Fruit fly (Drosophila melanogaster) whole organism, embryonic: ENCODE data around the gene CG42486.

ENCODE experiments used
- Adf1 ChIP-seq: fragments of 200-800 bp; sonication (Bioruptor generic); IDR thresholded peaks from 2 replicates; pipeline ENCODE4 v1.3.6; 2022; ENCODE audit warnings: missing biosample characterization, missing genetic modification characterization
- B-H2 ChIP-seq: fragments of 200-800 bp; sonication (Bioruptor generic); optimal IDR thresholded peaks from 2 replicates; lab custom pipeline; 2018; ENCODE audit warnings: missing biosample characterization, mild to moderate bottlenecking, missing genetic modification characterization
- CG11696 ChIP-seq: fragments of 200-800 bp; sonication (Bioruptor generic); IDR thresholded peaks from 2 replicates; pipeline ENCODE4 v1.3.6; 2022; ENCODE audit warnings: missing biosample characterization, missing genetic modification characterization
- CG12104 ChIP-seq: fragments of 200-800 bp; sonication (Bioruptor generic); optimal IDR thresholded peaks from 3 replicates; lab custom pipeline; 2016; ENCODE audit warnings: missing biosample characterization, missing genetic modification characterization
- CG16779 ChIP-seq: fragments of 200-800 bp; sonication (Bioruptor generic); IDR thresholded peaks from 2 replicates; pipeline ENCODE4 v1.3.6; 2022; ENCODE audit warnings: missing biosample characterization, missing genetic modification characterization
- CG17385 ChIP-seq: fragments of 200-800 bp; sonication (Bioruptor generic); optimal IDR thresholded peaks from 3 replicates; lab custom pipeline; 2018; ENCODE audit warnings: missing biosample characterization, mild to moderate bottlenecking, missing genetic modification characterization
- CG18764 ChIP-seq: fragments of 200-800 bp; sonication (Bioruptor generic); optimal IDR thresholded peaks from 3 replicates; lab custom pipeline; 2016; ENCODE audit warnings: missing biosample characterization, missing genetic modification characterization
- CG2678 ChIP-seq: fragments of 200-800 bp; sonication (Bioruptor generic); optimal IDR thresholded peaks from 3 replicates; lab custom pipeline; 2019; ENCODE audit warnings: missing biosample characterization, mild to moderate bottlenecking, missing genetic modification characterization, moderate library complexity
- CG31388 ChIP-seq: fragments of 200-800 bp; sonication (Bioruptor generic); optimal IDR thresholded peaks from 2 replicates; lab custom pipeline; 2016; ENCODE audit warnings: missing biosample characterization, missing genetic modification characterization
- CG34224 ChIP-seq: fragments of 200-800 bp; sonication (Bioruptor generic); IDR thresholded peaks from 3 replicates; pipeline ENCODE4 v1.3.6; 2022; ENCODE audit warnings: missing biosample characterization, missing genetic modification characterization; ENCODE audit not compliant: partially characterized antibody
- CG5953 ChIP-seq: fragments of 200-800 bp; sonication (Bioruptor generic); IDR thresholded peaks from 2 replicates; pipeline ENCODE4 v1.3.6; 2022; ENCODE audit warnings: missing biosample characterization, missing genetic modification characterization
- CG6254 ChIP-seq: fragments of 200-800 bp; sonication (Bioruptor generic); optimal IDR thresholded peaks from 3 replicates; lab custom pipeline; 2017; ENCODE audit warnings: mild to moderate bottlenecking, missing biosample characterization, missing genetic modification reagents, missing genetic modification characterization
- CG6683 ChIP-seq: fragments of 200-800 bp; sonication (Bioruptor generic); optimal IDR thresholded peaks from 2 replicates; lab custom pipeline; 2017; ENCODE audit warnings: missing biosample characterization, mild to moderate bottlenecking, missing genetic modification characterization, missing genetic modification reagents
- CG7372 ChIP-seq: fragments of 200-800 bp; sonication (Bioruptor generic); IDR thresholded peaks from 2 replicates; pipeline ENCODE4 v1.3.6; 2022; ENCODE audit warnings: missing biosample characterization, missing genetic modification characterization
- CG8478 ChIP-seq: fragments of >200 bp; optimal IDR thresholded peaks from 2 replicates; lab custom pipeline; 2018
- Camta ChIP-seq: fragments of 200-800 bp; sonication (Bioruptor generic); optimal IDR thresholded peaks from 2 replicates; lab custom pipeline; 2016; ENCODE audit warnings: missing biosample characterization, missing genetic modification characterization
- Chrac-16 ChIP-seq: fragments of 200-800 bp; sonication (Bioruptor generic); optimal IDR thresholded peaks from 3 replicates; lab custom pipeline; 2016; ENCODE audit warnings: missing biosample characterization, missing genetic modification characterization
- E2f1 ChIP-seq: fragments of 200-800 bp; sonication (Bioruptor generic); IDR thresholded peaks from 2 replicates; pipeline ENCODE4 v1.3.6; 2022; ENCODE audit warnings: missing biosample characterization, missing genetic modification characterization
- Hr51 ChIP-seq, 2 experiments: fragments of 200-800 bp; sonication (Bioruptor generic); optimal IDR thresholded peaks; 2 replicates in 1 of 2; 3 replicates in 1 of 2; lab custom pipeline; 2016 to 2018; ENCODE audit warnings: missing biosample characterization in 2 of 2, missing genetic modification characterization in 2 of 2, mild to moderate bottlenecking in 1 of 2, moderate library complexity in 1 of 2
- Meics ChIP-seq: fragments of 200-800 bp; sonication (Bioruptor generic); optimal IDR thresholded peaks from 2 replicates; lab custom pipeline; 2017; ENCODE audit warnings: missing biosample characterization, mild to moderate bottlenecking, missing genetic modification characterization
- NC2β ChIP-seq: fragments of 200-800 bp; sonication (Bioruptor generic); optimal IDR thresholded peaks from 2 replicates; lab custom pipeline; 2016; ENCODE audit warnings: missing biosample characterization, missing genetic modification characterization
- Nf-YB ChIP-seq: fragments of 200-800 bp; sonication (Bioruptor generic); optimal IDR thresholded peaks from 3 replicates; lab custom pipeline; 2019; ENCODE audit warnings: missing biosample characterization, mild to moderate bottlenecking, missing genetic modification characterization, moderate library complexity
- Opbp ChIP-seq: fragments of 200-800 bp; sonication (Bioruptor generic); IDR thresholded peaks from 3 replicates; pipeline ENCODE4 v1.3.6; 2022; ENCODE audit warnings: missing biosample characterization, missing genetic modification characterization; ENCODE audit not compliant: partially characterized antibody
- Sin3A ChIP-seq: fragments of >200 bp; optimal IDR thresholded peaks from 2 replicates; lab custom pipeline; 2018
- Trl ChIP-seq, 3 experiments: fragments of >200 bp in 2 of 3; fragments of 200-800 bp in 1 of 3; sonication (Bioruptor generic) in 1 of 3; optimal IDR thresholded peaks; 2 replicates in 1 of 3; 3 replicates in 2 of 3; lab custom pipeline; 2016 to 2017; ENCODE audit warnings: missing biosample characterization in 1 of 3, missing genetic modification characterization in 1 of 3
- Xbp1 ChIP-seq: fragments of 200-800 bp; sonication (Bioruptor generic); optimal IDR thresholded peaks from 3 replicates; lab custom pipeline; 2016; ENCODE audit warnings: missing biosample characterization, mild to moderate bottlenecking, missing genetic modification characterization
- amos ChIP-seq: fragments of 200-800 bp; sonication (Bioruptor generic); IDR thresholded peaks from 2 replicates; pipeline ENCODE4 v1.3.6; 2022; ENCODE audit warnings: missing biosample characterization, missing genetic modification characterization; ENCODE audit not compliant: partially characterized antibody
- bbx ChIP-seq: fragments of 200-800 bp; sonication (Bioruptor generic); IDR thresholded peaks from 2 replicates; pipeline ENCODE4 v1.3.6; 2022; ENCODE audit warnings: missing biosample characterization, missing genetic modification characterization; ENCODE audit not compliant: partially characterized antibody
- bcd ChIP-seq: fragments of 200-800 bp; sonication (Bioruptor generic); optimal IDR thresholded peaks from 2 replicates; lab custom pipeline; 2017; ENCODE audit warnings: missing biosample characterization, mild to moderate bottlenecking, missing genetic modification characterization
- br ChIP-seq: fragments of >200 bp; optimal IDR thresholded peaks from 2 replicates; lab custom pipeline; 2017
- en ChIP-seq: fragments of 200-800 bp; sonication (Bioruptor generic); optimal IDR thresholded peaks from 2 replicates; lab custom pipeline; 2016; ENCODE audit warnings: missing biosample characterization, missing genetic modification characterization
- esg ChIP-seq: fragments of 200-800 bp; sonication (Bioruptor generic); conservative IDR thresholded peaks from 2 replicates; pipeline ENCODE4 v1.3.6; 2022; ENCODE audit warnings: missing biosample characterization, missing genetic modification characterization
- eve ChIP-seq, 2 experiments: fragments of >200 bp; optimal IDR thresholded peaks; 2 replicates each; lab custom pipeline; 2017; ENCODE audit warnings: missing biosample characterization in 2 of 2, missing genetic modification characterization in 2 of 2
- gce ChIP-seq: fragments of 200-800 bp; sonication (Bioruptor generic); IDR thresholded peaks from 3 replicates; pipeline ENCODE4 v1.3.6; 2022; ENCODE audit warnings: missing biosample characterization, missing genetic modification characterization
- ind ChIP-seq: fragments of 200-800 bp; sonication (Bioruptor generic); optimal IDR thresholded peaks from 3 replicates; lab custom pipeline; 2016; ENCODE audit warnings: missing biosample characterization, missing genetic modification characterization
- kni ChIP-seq: fragments of 200-800 bp; sonication (Bioruptor generic); optimal IDR thresholded peaks from 3 replicates; lab custom pipeline; 2017; ENCODE audit warnings: mild to moderate bottlenecking, missing biosample characterization, missing genetic modification reagents, missing genetic modification characterization
- lab ChIP-seq: fragments of 200-800 bp; sonication (Bioruptor generic); optimal IDR thresholded peaks from 3 replicates; lab custom pipeline; 2017; ENCODE audit warnings: missing biosample characterization, missing genetic modification characterization, mild to moderate bottlenecking, moderate library complexity, missing genetic modification reagents
- lola ChIP-seq, 3 experiments: fragments of >200 bp in 2 of 3; fragments of 200-800 bp in 1 of 3; sonication (Bioruptor generic) in 1 of 3; optimal IDR thresholded peaks; 2 replicates each; lab custom pipeline; 2017 to 2019; ENCODE audit warnings: missing biosample characterization in 3 of 3, missing genetic modification characterization in 3 of 3, mild to moderate bottlenecking in 1 of 3, moderate library complexity in 1 of 3
- mam ChIP-seq: fragments of 200-800 bp; sonication (Bioruptor generic); optimal IDR thresholded peaks from 3 replicates; lab custom pipeline; 2016; ENCODE audit warnings: missing biosample characterization, missing genetic modification characterization
- nerfin-2 ChIP-seq: fragments of 200-800 bp; sonication (Bioruptor generic); IDR thresholded peaks from 2 replicates; pipeline ENCODE4 v1.3.6; 2022; ENCODE audit warnings: missing biosample characterization, missing genetic modification characterization; ENCODE audit not compliant: partially characterized antibody
- nom ChIP-seq: fragments of 200-800 bp; sonication (Bioruptor generic); optimal IDR thresholded peaks from 2 replicates; lab custom pipeline; 2017; ENCODE audit warnings: missing biosample characterization, missing genetic modification characterization, mild to moderate bottlenecking, moderate library complexity, missing genetic modification reagents
- odd ChIP-seq: fragments of 200-800 bp; sonication (Bioruptor generic); optimal IDR thresholded peaks from 2 replicates; lab custom pipeline; 2017; ENCODE audit warnings: missing biosample characterization, mild to moderate bottlenecking, missing genetic modification characterization
- onecut ChIP-seq: fragments of 200-800 bp; sonication (Bioruptor generic); IDR thresholded peaks from 2 replicates; pipeline ENCODE4 v1.3.6; 2022; ENCODE audit warnings: missing biosample characterization, missing genetic modification characterization
- pan ChIP-seq, 4 experiments: fragments of >200 bp in 3 of 4; fragments of 200-800 bp in 1 of 4; sonication (Bioruptor generic) in 1 of 4; optimal IDR thresholded peaks in 3 of 4; IDR thresholded peaks in 1 of 4; 2 replicates each; pipeline versions ENCODE4 v1.3.6 to Lab custom; 2017 to 2022; ENCODE audit warnings: missing biosample characterization in 2 of 4, missing genetic modification characterization in 2 of 4, mixed read lengths in 1 of 4
- ranshi ChIP-seq: fragments of 200-800 bp; sonication (Bioruptor generic); IDR thresholded peaks from 2 replicates; pipeline ENCODE4 v1.3.6; 2022; ENCODE audit warnings: missing biosample characterization, missing genetic modification characterization
- repo ChIP-seq: fragments of 200-800 bp; sonication (Bioruptor generic); optimal IDR thresholded peaks from 2 replicates; lab custom pipeline; 2016; ENCODE audit warnings: missing biosample characterization, missing genetic modification characterization
- slp2 ChIP-seq: fragments of 200-800 bp; sonication (Bioruptor generic); optimal IDR thresholded peaks from 2 replicates; lab custom pipeline; 2016; ENCODE audit warnings: missing biosample characterization, missing genetic modification characterization
- tap ChIP-seq: fragments of 200-800 bp; optimal IDR thresholded peaks from 3 replicates; lab custom pipeline; 2019; ENCODE audit warnings: missing biosample characterization, mild to moderate bottlenecking, missing genetic modification characterization, moderate library complexity
- unc-4 ChIP-seq: fragments of 200-800 bp; sonication (Bioruptor generic); IDR thresholded peaks from 2 replicates; pipeline ENCODE4 v1.3.6; 2022; ENCODE audit warnings: missing biosample characterization, missing genetic modification characterization; ENCODE audit not compliant: partially characterized antibody

CG42486 gene

DNA sequence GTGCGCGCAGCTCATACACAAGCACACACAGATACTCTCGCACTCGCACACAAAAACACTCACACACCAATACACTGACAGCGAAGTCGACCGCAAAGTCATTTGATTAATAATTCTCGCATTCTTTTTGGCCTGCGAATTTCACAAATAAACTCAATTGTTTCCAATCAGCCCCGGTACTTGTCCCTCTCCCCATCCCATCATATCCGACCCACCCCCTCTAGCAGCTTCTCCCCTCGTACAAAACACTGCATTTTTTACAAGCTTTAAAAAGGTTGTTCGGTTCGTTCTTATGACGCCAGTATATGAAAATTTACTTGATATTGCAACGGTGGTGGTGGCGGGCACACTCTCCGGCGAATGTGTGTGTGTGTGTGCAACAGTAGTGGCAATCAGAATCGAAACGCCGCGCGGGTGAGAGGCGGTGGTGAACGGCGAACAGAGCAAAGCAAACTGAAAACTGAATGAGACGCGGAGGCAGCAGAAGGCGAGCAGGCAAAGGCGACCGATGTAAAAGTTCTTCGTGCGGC, 35.2 kb upstream of the CG42486 start (continued):
- TF ChIP-seq Adf1 = peak; percentile 83
- TF ChIP-seq Opbp (GFP tag; lab: Robert Waterston, UW) = no peak
- peak; percentile 88 for TF ChIP-seq kni
- peak; percentile 85 for TF ChIP-seq CG16779 (GFP tag; lab: Robert Waterston, UW)
- peak; percentile 1 for TF ChIP-seq tap (tag; lab: Kevin White, UChicago)
- peak; percentile 47 for TF ChIP-seq bbx
- peak; percentile 18 for TF ChIP-seq mam (GFP tag; lab: Kevin White, UChicago)
- TF ChIP-seq CG31388 (GFP tag; lab: Kevin White, UChicago) = no peak
- no peak for TF ChIP-seq slp2
- TF ChIP-seq CG7372 = no peak
- TF ChIP-seq Camta (GFP tag; lab: Kevin White, UChicago) = no peak
- peak; percentile 57 for TF ChIP-seq onecut
- peak in 1 of 3 experiments; percentile 83 for TF ChIP-seq lola (GFP tag; optimal IDR thresholded peaks at IDR 0.05; lab: Kevin White, UChicago)
- TF ChIP-seq en (GFP tag; lab: Kevin White, UChicago) = no peak
- no peak for TF ChIP-seq pan (optimal IDR thresholded peaks at IDR 0.05; lab: Kevin White, UChicago)
- no peak for TF ChIP-seq pan (GFP tag; optimal IDR thresholded peaks at IDR 0.05 in 1 of 2, IDR thresholded peaks at IDR 0.05 in 1 of 2)
- no peak for TF ChIP-seq Trl (optimal IDR thresholded peaks at IDR 0.05; lab: Kevin White, UChicago)
- TF ChIP-seq Trl (GFP tag; optimal IDR thresholded peaks at IDR 0.05; lab: Kevin White, UChicago) = peak; percentile 24
- TF ChIP-seq CG8478 = peak; percentile 80
- peak; percentile 61 for TF ChIP-seq nom (GFP tag; lab: Kevin White, UChicago)
- no peak for TF ChIP-seq Xbp1
- no peak for TF ChIP-seq odd (GFP tag; lab: Kevin White, UChicago)
- peak; percentile 27 for TF ChIP-seq CG17385 (GFP tag; lab: Kevin White, UChicago)
- peak; percentile 23 for TF ChIP-seq unc-4 (GFP tag; lab: Robert Waterston, UW)
- TF ChIP-seq ind = no peak
- peak; percentile 44 for TF ChIP-seq B-H2 (GFP tag; lab: Kevin White, UChicago)
- peak; percentile 9; the same call in 1 of the 2 replicates for TF ChIP-seq E2f1 (GFP tag; lab: Robert Waterston, UW)
- TF ChIP-seq Sin3A (lab: Kevin White, UChicago) = no peak
- no peak for TF ChIP-seq CG18764
- TF ChIP-seq ranshi = no peak; the same call in 1 of the 2 replicates
- no peak for TF ChIP-seq Chrac-16 (GFP tag; lab: Kevin White, UChicago)
- no peak for TF ChIP-seq NC2β (GFP tag; lab: Kevin White, UChicago)
- TF ChIP-seq CG11696 (GFP tag; lab: Robert Waterston, UW) = no peak
- peak; percentile 68; the same call in 1 of the 3 replicates for TF ChIP-seq gce (GFP tag; lab: Robert Waterston, UW)
- no peak for TF ChIP-seq CG2678 (tag; lab: Kevin White, UChicago)
- TF ChIP-seq amos (GFP tag; lab: Robert Waterston, UW) = peak; percentile 53; the same call in 1 of the 2 replicates
- no peak for TF ChIP-seq nerfin-2
- TF ChIP-seq bcd = no peak
- TF ChIP-seq Nf-YB (GFP tag; lab: Kevin White, UChicago) = peak; percentile 32
- TF ChIP-seq Meics (GFP tag; lab: Kevin White, UChicago) = no peak
- TF ChIP-seq esg = no peak
- TF ChIP-seq CG5953 (GFP tag; lab: Robert Waterston, UW) = no peak
- peak; percentile 24; the same call in 1 of the 3 replicates for TF ChIP-seq CG34224 (GFP tag; lab: Robert Waterston, UW)
- TF ChIP-seq repo (GFP tag; lab: Kevin White, UChicago) = peak; percentile 48
- no peak for TF ChIP-seq CG6683
- no peak for TF ChIP-seq CG6254 (GFP tag; lab: Kevin White, UChicago)
- TF ChIP-seq br (lab: Kevin White, UChicago) = no peak
- no peak for TF ChIP-seq CG12104 (GFP tag; lab: Kevin White, UChicago)
- TF ChIP-seq eve (GFP tag; optimal IDR thresholded peaks at IDR 0.05; lab: Kevin White, UChicago) = no peak
- no peak for TF ChIP-seq Hr51 (GFP tag; optimal IDR thresholded peaks at IDR 0.05; lab: Kevin White, UChicago)
- TF ChIP-seq lab (GFP tag; lab: Kevin White, UChicago) = peak; percentile 65
